Worm (Caenorhabditis elegans) whole organism, L1 larva: ENCODE results near the gene T05G5.5.

Experiments
- C16A3.4 ChIP-seq: fragments of 150-350 bp; optimal IDR thresholded peaks from 2 replicates; lab custom pipeline; 2014; ENCODE audit warnings: missing biosample characterization, missing genetic modification characterization
- C34B4.2 ChIP-seq: sonication (generic microtip); optimal IDR thresholded peaks from 2 replicates; lab custom pipeline; 2017; ENCODE audit warnings: mild to moderate bottlenecking, missing genetic modification characterization, missing compliant biosample characterization
- F16B12.6 ChIP-seq: fragments of 150-350 bp; optimal IDR thresholded peaks from 2 replicates; lab custom pipeline; 2014; ENCODE audit warnings: missing biosample characterization, missing genetic modification characterization
- blmp-1 ChIP-seq: fragments of 150-350 bp; optimal IDR thresholded peaks from 2 replicates; lab custom pipeline; 2014; ENCODE audit warnings: missing biosample characterization, missing genetic modification characterization
- ces-1 ChIP-seq: fragments of 150-350 bp; optimal IDR thresholded peaks from 2 replicates; lab custom pipeline; 2014; ENCODE audit warnings: missing biosample characterization, missing genetic modification reagents, missing genetic modification characterization
- dpl-1 ChIP-seq, 3 experiments: fragments of 150-350 bp in 2 of 3; sonication (generic microtip) in 1 of 3; optimal IDR thresholded peaks; 2 replicates each; lab custom pipeline; 2014 to 2017; ENCODE audit warnings: missing biosample characterization in 3 of 3, missing genetic modification characterization in 3 of 3, missing genetic modification reagents in 3 of 3
- efl-1 ChIP-seq, 4 experiments: fragments of 150-350 bp; optimal IDR thresholded peaks in 3 of 4; peaks in 1 of 4; 1 replicate in 1 of 4; 2 replicates in 3 of 4; lab custom pipeline; 2014; ENCODE audit warnings: missing biosample characterization in 2 of 4, missing genetic modification characterization in 2 of 4, missing genetic modification reagents in 2 of 4
- elt-2 ChIP-seq: sonication (generic microtip); optimal IDR thresholded peaks from 2 replicates; lab custom pipeline; 2016; ENCODE audit warnings: missing genetic modification characterization, mild to moderate bottlenecking, inconsistent platforms, missing compliant biosample characterization, missing genetic modification reagents
- ets-5 ChIP-seq: fragments of 200-800 bp; sonication (Bioruptor generic); IDR thresholded peaks from 2 replicates; pipeline ENCODE4 v1.3.6; 2022; ENCODE audit warnings: missing genetic modification characterization, missing compliant biosample characterization
- fkh-8 ChIP-seq: sonication (generic microtip); optimal IDR thresholded peaks from 2 replicates; lab custom pipeline; 2016; ENCODE audit warnings: mild to moderate bottlenecking, missing genetic modification characterization, missing compliant biosample characterization
- isw-1 ChIP-seq: fragments of 200-800 bp; sonication (Bioruptor generic); IDR thresholded peaks from 2 replicates; pipeline ENCODE4 v1.3.6; 2022; ENCODE audit warnings: missing genetic modification characterization, missing compliant biosample characterization
- lin-13 ChIP-seq: fragments of 150-350 bp; optimal IDR thresholded peaks from 2 replicates; lab custom pipeline; 2014; ENCODE audit warnings: missing biosample characterization, missing genetic modification reagents, missing genetic modification characterization
- lin-14 ChIP-seq: fragments of 200-800 bp; sonication (Bioruptor generic); optimal IDR thresholded peaks from 2 replicates; lab custom pipeline; 2018; ENCODE audit warnings: mild to moderate bottlenecking, missing genetic modification characterization, moderate library complexity, missing compliant biosample characterization
- lin-35 ChIP-seq, 2 experiments: fragments of 150-350 bp; optimal IDR thresholded peaks; 2 replicates each; lab custom pipeline; 2014; ENCODE audit warnings: missing biosample characterization in 2 of 2, missing genetic modification characterization in 2 of 2, missing genetic modification reagents in 2 of 2
- lsy-2 ChIP-seq, 2 experiments: fragments of 150-350 bp; optimal IDR thresholded peaks; 2 replicates each; lab custom pipeline; 2014; ENCODE audit warnings: missing biosample characterization in 2 of 2, missing genetic modification characterization in 2 of 2
- mdl-1 ChIP-seq, 2 experiments: fragments of 150-350 bp; optimal IDR thresholded peaks; 2 replicates each; lab custom pipeline; 2014 to 2017; ENCODE audit warnings: missing biosample characterization in 2 of 2, missing genetic modification characterization in 2 of 2, inconsistent platforms in 1 of 2
- mep-1 ChIP-seq: fragments of 150-350 bp; optimal IDR thresholded peaks from 2 replicates; lab custom pipeline; 2014; ENCODE audit warnings: missing biosample characterization, missing genetic modification characterization
- nhr-20 ChIP-seq: sonication (generic microtip); optimal IDR thresholded peaks from 2 replicates; lab custom pipeline; 2016; ENCODE audit warnings: mild to moderate bottlenecking, missing genetic modification characterization, missing compliant biosample characterization
- nhr-47 ChIP-seq: sonication (generic microtip); optimal IDR thresholded peaks from 2 replicates; lab custom pipeline; 2016; ENCODE audit warnings: mild to moderate bottlenecking, missing genetic modification characterization, moderate library complexity, missing compliant biosample characterization
- nhr-71 ChIP-seq: sonication (generic microtip); optimal IDR thresholded peaks from 2 replicates; lab custom pipeline; 2016; ENCODE audit warnings: mild to moderate bottlenecking, missing genetic modification characterization, moderate library complexity, missing compliant biosample characterization
- nhr-85 ChIP-seq: sonication (generic microtip); peaks from one replicate; lab custom pipeline; 2016; ENCODE audit warnings: missing genetic modification characterization, inconsistent platforms, missing compliant biosample characterization
- nhr-90 ChIP-seq: sonication (generic microtip); optimal IDR thresholded peaks from 2 replicates; lab custom pipeline; 2016; ENCODE audit warnings: mild to moderate bottlenecking, missing genetic modification characterization, missing compliant biosample characterization; ENCODE audit not compliant: poor library complexity
- rnt-1 ChIP-seq: sonication (generic microtip); optimal IDR thresholded peaks from 2 replicates; lab custom pipeline; 2016; ENCODE audit warnings: mild to moderate bottlenecking, missing genetic modification characterization, moderate library complexity, missing compliant biosample characterization
- skn-1 ChIP-seq: fragments of 150-350 bp; optimal IDR thresholded peaks from 2 replicates; lab custom pipeline; 2014; ENCODE audit warnings: missing biosample characterization, missing genetic modification characterization
- snpc-4 ChIP-seq: fragments of 150-350 bp; optimal IDR thresholded peaks from 2 replicates; lab custom pipeline; 2014; ENCODE audit warnings: missing biosample characterization, missing genetic modification characterization
- snu-23 ChIP-seq: sonication (generic microtip); optimal IDR thresholded peaks from 2 replicates; lab custom pipeline; 2016; ENCODE audit warnings: missing genetic modification characterization, missing compliant biosample characterization
- sptf-1 ChIP-seq: fragments of 150-350 bp; optimal IDR thresholded peaks from 2 replicates; lab custom pipeline; 2014; ENCODE audit warnings: missing biosample characterization, missing genetic modification characterization
- unc-130 ChIP-seq: fragments of 150-350 bp; optimal IDR thresholded peaks from 2 replicates; lab custom pipeline; 2017; ENCODE audit warnings: missing biosample characterization, missing genetic modification characterization, inconsistent platforms
- unc-30 ChIP-seq: sonication (generic microtip); optimal IDR thresholded peaks from 2 replicates; lab custom pipeline; 2017; ENCODE audit warnings: missing biosample characterization, missing genetic modification characterization
- unc-86 ChIP-seq: sonication (generic microtip); optimal IDR thresholded peaks from 2 replicates; lab custom pipeline; 2016; ENCODE audit warnings: missing genetic modification characterization, missing compliant biosample characterization
- vab-15 ChIP-seq: sonication (generic microtip); optimal IDR thresholded peaks from 2 replicates; lab custom pipeline; 2017; ENCODE audit warnings: missing genotype, mild to moderate bottlenecking, missing genetic modification characterization, missing compliant biosample characterization
- zag-1 ChIP-seq: fragments of 150-350 bp; optimal IDR thresholded peaks from 2 replicates; lab custom pipeline; 2014; ENCODE audit warnings: missing biosample characterization, missing genetic modification characterization

Gene T05G5.5

ce11 chrIII:9793592-9794417, 42.6 kb upstream of the T05G5.5 start, which contains the start of the genes R10E11.9 and mcm-6:
Gene R10E11.9, minus strand, starts transcription at chrIII:9793642.
Gene mcm-6, plus strand, starts transcription at chrIII:9794367.
- TF ChIP-seq nhr-90 (tag; lab: Kevin White, UChicago) (peak; percentile 22), mdl-1 (tag; optimal IDR thresholded peaks at IDR 0.05; lab: Kevin White, UChicago) (peak in 1 of 2 experiments; percentile 3), unc-30 (no peak), lsy-2 (tag; optimal IDR thresholded peaks at IDR 0.05; lab: Kevin White, UChicago) (peak in 1 of 2 experiments; percentile 71), snpc-4 (tag; lab: Kevin White, UChicago) (no peak), efl-1 (optimal IDR thresholded peaks at IDR 0.05; lab: Kevin White, UChicago) (peak; percentile 78 to 83), efl-1 (GFP tag; optimal IDR thresholded peaks at IDR 0.05 in 1 of 2; lab: Kevin White, UChicago) (peak; percentile 83 to 97), lin-35 (GFP tag; optimal IDR thresholded peaks at IDR 0.05; lab: Kevin White, UChicago) (peak; percentile 56 to 88), zag-1 (tag; lab: Kevin White, UChicago) (no peak), nhr-71 (peak; percentile 33), lin-13 (GFP tag; lab: Kevin White, UChicago) (peak; percentile 26), C16A3.4 (peak; percentile 40), lin-14 (GFP tag; lab: Kevin White, UChicago) (peak; percentile 47), sptf-1 (tag; lab: Kevin White, UChicago) (no peak), mep-1 (tag; lab: Kevin White, UChicago) (peak; percentile 63), nhr-85 (tag; lab: Kevin White, UChicago) (peak; percentile 52), F16B12.6 (tag; lab: Kevin White, UChicago) (peak; percentile 27), vab-15 (no peak), dpl-1 (GFP tag; optimal IDR thresholded peaks at IDR 0.05; lab: Kevin White, UChicago) (peak; percentile 87 to 89 (median 88)), fkh-8 (tag; lab: Kevin White, UChicago) (no peak), skn-1 (peak; percentile 58), nhr-20 (tag; lab: Kevin White, UChicago) (peak; percentile 42), blmp-1 (tag; lab: Kevin White, UChicago) (peak; percentile 47), snu-23 (GFP tag; lab: Kevin White, UChicago) (peak; percentile 35)
- TF ChIP-seq, all 84 proteins: peak for 17

- no peak for TF ChIP-seq C34B4.2 (tag; lab: Kevin White, UChicago)
- no peak for TF ChIP-seq ets-5 (GFP tag; lab: Robert Waterston, UW)
- no peak for TF ChIP-seq nhr-85 (tag; lab: Kevin White, UChicago)
- no peak for TF ChIP-seq ces-1 (GFP tag; lab: Kevin White, UChicago)
- TF ChIP-seq mdl-1 (tag; optimal IDR thresholded peaks at IDR 0.05; lab: Kevin White, UChicago) = no peak
- TF ChIP-seq isw-1 (GFP tag; lab: Robert Waterston, UW) = no peak
- TF ChIP-seq nhr-47 = no peak
- TF ChIP-seq unc-86 (tag; lab: Kevin White, UChicago) = no peak
- TF ChIP-seq unc-130 = no peak
Observed at ce11 chrIII:9789607-9790073, 38.4 kb upstream of the T05G5.5 start, which contains the start of gene R10E11.5. Gene R10E11.5, minus strand, starts transcription at chrIII:9789657.

DNA sequence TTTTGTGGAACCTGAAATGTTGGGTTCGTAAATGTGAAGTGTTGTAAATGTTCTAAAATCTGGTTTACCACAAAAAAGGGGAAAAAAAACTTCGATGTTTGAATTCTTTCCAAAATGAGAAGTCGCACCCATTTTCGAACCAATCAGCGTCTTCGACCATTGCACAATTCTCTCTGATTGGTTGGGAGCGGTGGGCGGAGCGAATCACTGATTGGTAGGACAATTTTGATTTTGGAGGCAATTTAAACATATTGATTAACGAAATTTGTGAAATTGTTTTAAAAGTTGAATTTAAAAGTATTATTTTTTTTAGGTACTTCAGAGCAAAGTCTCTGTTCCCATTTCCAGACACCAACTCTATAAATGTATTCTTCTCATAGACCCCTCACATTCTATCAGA, 37.9 kb upstream of the T05G5.5 start:
- TF ChIP-seq dpl-1 (GFP tag; optimal IDR thresholded peaks at IDR 0.05; lab: Kevin White, UChicago) (no peak), efl-1 (optimal IDR thresholded peaks at IDR 0.05; lab: Kevin White, UChicago) (no peak), efl-1 (GFP tag; optimal IDR thresholded peaks at IDR 0.05 in 1 of 2; lab: Kevin White, UChicago) (peak in 1 of 2 experiments; percentile 51)

DNA sequence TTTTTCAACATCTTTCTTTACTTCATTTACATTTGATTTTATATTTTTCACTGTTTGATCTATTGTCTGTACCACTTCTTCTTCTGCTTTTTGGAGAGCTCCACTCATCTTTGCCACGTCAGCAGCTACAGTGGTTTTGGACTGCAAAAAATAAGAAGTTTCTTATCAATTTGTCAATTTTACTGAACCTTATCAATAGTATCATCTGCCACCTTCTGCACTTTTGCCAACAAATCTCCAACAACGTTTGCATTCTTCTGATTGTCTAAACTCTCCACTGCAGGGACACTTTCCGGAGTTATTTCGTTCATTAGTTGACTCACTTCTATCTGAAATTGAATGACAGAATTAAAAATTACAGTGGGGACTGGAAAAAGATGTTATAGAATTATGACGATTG, 35.5 kb upstream of the T05G5.5 start:
- TF ChIP-seq rnt-1 (tag; lab: Kevin White, UChicago) (no peak), lin-35 (GFP tag; optimal IDR thresholded peaks at IDR 0.05; lab: Kevin White, UChicago) (peak in 1 of 2 experiments; percentile 15), snpc-4 (tag; lab: Kevin White, UChicago) (no peak), elt-2 (tag; lab: Kevin White, UChicago) (peak; percentile 56)
